Worm (Caenorhabditis elegans): ENCODE measurements around the gene F54D5.15.
"Not testable (repeated sequence)": the region's sequence is repeated elsewhere in the genome, so short reads cannot be mapped to it uniquely, and the experiment has no call there.

F54D5.15 gene

DNA sequence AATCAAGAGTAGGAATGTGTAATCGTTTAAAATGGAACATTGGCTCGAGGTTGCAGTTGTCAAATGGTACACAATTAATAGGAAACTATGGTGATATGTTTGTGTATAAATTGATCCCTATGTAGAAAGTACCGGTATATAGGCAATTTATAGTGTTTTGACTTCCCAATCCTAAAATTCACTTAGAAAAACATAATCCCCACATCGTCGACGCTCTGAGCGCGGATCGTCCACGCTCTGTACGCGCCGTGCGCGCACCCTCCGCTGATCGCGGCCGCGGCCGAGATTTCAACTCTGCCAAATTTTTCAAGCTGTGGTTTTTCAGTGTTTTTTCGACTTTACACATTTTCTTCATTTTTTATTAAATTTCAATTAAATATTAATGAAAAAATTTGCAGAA, 7.7 kb downstream of the F54D5.15 start, which contains the start of gene F54D5.17:
TSS of gene F54D5.17 (plus strand) at position 301 of the 400 bp plus-strand sequence.
- TF ChIP-seq hmbx-1 (tag; optimal IDR thresholded peaks at IDR 0.05) (no peak), sea-1 (GFP tag; conservative IDR thresholded peaks at IDR 0.05) (no peak), flt-1 (GFP tag; IDR thresholded peaks at IDR 0.05) (no peak), B0310.2 (tag; optimal IDR thresholded peaks at IDR 0.05) (no peak), F13C5.2 (tag; optimal IDR thresholded peaks at IDR 0.05) (no peak), tbx-11 (GFP tag; IDR thresholded peaks at IDR 0.05) (no peak)

DNA sequence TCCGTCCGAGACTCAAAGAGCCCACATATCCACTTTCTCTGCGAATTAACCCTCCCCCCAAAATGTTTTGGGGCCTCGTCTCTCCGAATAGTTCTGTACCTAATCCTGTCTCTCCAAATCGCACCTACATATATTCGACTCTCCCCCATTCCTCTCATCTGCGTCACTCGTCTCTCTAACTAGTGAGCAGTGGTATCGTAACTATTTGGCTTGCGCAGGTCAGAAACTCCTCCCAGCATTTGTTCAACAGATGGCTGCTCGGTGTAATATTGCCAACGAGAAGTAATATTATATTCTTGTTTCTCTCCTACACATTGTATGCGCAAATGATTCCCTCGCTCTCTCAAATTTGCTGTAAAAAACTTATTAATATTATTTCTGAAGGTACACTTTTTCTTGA, 8.4 kb downstream of the F54D5.15 start, which contains the start of gene F54D5.24:
TSS of gene F54D5.24 (plus strand) at position 316 of the 400 bp plus-strand sequence.
- TF ChIP-seq F13C5.2 (tag; optimal IDR thresholded peaks at IDR 0.05): no peak
- TF ChIP-seq ceh-36 (tag; optimal IDR thresholded peaks at IDR 0.05): no peak
- TF ChIP-seq tra-4 (tag; optimal IDR thresholded peaks at IDR 0.05): no peak
- no peak for TF ChIP-seq ama-1 (optimal IDR thresholded peaks at IDR 0.05)
- TF ChIP-seq tbx-11 (GFP tag; IDR thresholded peaks at IDR 0.05): no peak
- TF ChIP-seq pes-1 (GFP tag; IDR thresholded peaks at IDR 0.05): no peak
- TF ChIP-seq ceh-13 (GFP tag; optimal IDR thresholded peaks at IDR 0.05): no peak
- no peak for TF ChIP-seq hmg-4 (GFP tag; optimal IDR thresholded peaks at IDR 0.05)
- no peak for TF ChIP-seq sea-1 (GFP tag; conservative IDR thresholded peaks at IDR 0.05)
- no peak for TF ChIP-seq ets-7 (tag; optimal IDR thresholded peaks at IDR 0.05)
- TF ChIP-seq hnd-1 (tag; optimal IDR thresholded peaks at IDR 0.05): no peak

DNA sequence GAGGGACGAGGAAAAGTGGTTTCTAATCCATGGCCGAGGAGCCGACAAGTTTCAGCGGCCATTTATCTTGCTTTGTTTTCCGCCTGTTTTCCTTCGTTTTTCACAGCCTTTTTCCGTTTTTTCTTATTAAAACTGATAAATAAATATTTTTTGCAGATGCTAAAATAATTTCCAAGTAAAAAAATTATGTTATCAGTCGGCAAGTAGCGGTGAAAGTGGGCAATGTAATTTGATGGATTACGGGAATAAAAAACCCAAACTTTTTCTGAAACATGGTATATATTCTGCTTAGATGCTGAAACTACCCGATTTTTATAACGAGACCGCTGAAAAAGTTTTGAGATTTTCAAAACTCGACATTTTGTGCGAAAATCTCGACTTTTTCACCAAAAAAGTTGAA, 12.0 kb downstream of the F54D5.15 start, which contains the start of gene dhgd-1:
TSS of gene dhgd-1 (minus strand) at position 101 of the 400 bp plus-strand sequence.
- not testable (repeated sequence) for TF ChIP-seq ceh-13 (GFP tag; optimal IDR thresholded peaks at IDR 0.05); hmbx-1 (tag; optimal IDR thresholded peaks at IDR 0.05); sea-1 (GFP tag; conservative IDR thresholded peaks at IDR 0.05)

DNA sequence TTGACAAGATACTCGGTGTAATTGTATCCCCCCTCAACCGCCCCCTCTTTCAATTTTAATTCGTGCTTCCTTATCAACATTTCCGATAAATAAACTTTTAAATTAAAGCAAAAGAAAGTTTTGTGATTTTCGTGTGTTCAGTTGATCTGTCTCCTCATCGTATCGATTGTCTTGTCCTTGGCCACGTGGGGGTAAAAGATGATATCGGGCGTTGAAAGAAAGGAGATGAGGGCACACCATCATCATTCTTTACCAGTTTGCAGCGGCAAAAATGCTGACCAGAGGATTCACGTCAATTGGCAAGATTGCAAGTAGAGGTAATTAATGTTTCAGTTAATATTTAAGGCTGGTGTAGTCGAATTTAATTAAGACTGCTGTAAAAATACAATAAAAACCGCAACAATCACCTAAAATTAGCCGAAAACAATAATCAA, 16.8 kb downstream of the F54D5.15 start, which contains the start of gene F54D5.7:
TSS of gene F54D5.7 (plus strand) at position 264 of the 434 bp plus-strand sequence.
- TF ChIP-seq sea-1 (GFP tag; conservative IDR thresholded peaks at IDR 0.05): 0 out of 2 replicates have a peak, but pooled peaks have one; percentile 66
- no peak for TF ChIP-seq hmg-4 (GFP tag; optimal IDR thresholded peaks at IDR 0.05)
- TF ChIP-seq tbx-37 (GFP tag; conservative IDR thresholded peaks at IDR 0.05): no peak
- no peak for TF ChIP-seq ceh-36 (tag; optimal IDR thresholded peaks at IDR 0.05)
- TF ChIP-seq ets-7 (tag; optimal IDR thresholded peaks at IDR 0.05): no peak
- no peak for TF ChIP-seq scrt-1 (GFP tag; IDR thresholded peaks at IDR 0.05)
- TF ChIP-seq B0310.2 (tag; optimal IDR thresholded peaks at IDR 0.05): no peak
- TF ChIP-seq ceh-13 (GFP tag; optimal IDR thresholded peaks at IDR 0.05): no peak
- TF ChIP-seq pes-1 (GFP tag; IDR thresholded peaks at IDR 0.05): no peak
- TF ChIP-seq flt-1 (GFP tag; IDR thresholded peaks at IDR 0.05): no peak
- no peak for TF ChIP-seq tra-4 (tag; optimal IDR thresholded peaks at IDR 0.05)
- TF ChIP-seq ama-1 (optimal IDR thresholded peaks at IDR 0.05): peak; percentile 77
- TF ChIP-seq hnd-1 (tag; optimal IDR thresholded peaks at IDR 0.05): no peak
- no peak for TF ChIP-seq tbx-11 (GFP tag; IDR thresholded peaks at IDR 0.05)
- peak; percentile 22 for TF ChIP-seq hmbx-1 (tag; optimal IDR thresholded peaks at IDR 0.05)
- TF ChIP-seq F13C5.2 (tag; optimal IDR thresholded peaks at IDR 0.05): no peak
- TF ChIP-seq aly-1 (tag; optimal IDR thresholded peaks at IDR 0.05): no peak

DNA sequence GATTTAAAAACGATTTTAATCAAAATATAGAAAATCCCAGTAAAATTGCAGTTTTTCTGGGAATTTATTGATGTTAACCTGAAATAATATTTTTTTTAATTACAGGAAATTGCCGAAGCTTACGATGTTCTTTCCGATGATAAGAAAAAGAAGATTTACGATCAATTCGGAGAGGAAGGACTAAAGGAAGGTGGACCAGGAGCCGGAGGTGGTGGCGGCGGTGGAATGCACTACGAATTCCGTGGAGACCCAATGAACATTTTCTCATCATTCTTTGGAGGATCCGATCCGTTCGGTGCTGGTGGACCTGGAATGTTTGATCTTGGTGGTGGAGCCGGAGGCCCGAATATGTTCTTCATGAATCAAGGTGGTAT, 18.1 kb downstream of the F54D5.15 start:
- TF ChIP-seq ceh-36 (tag; optimal IDR thresholded peaks at IDR 0.05) (no peak), hnd-1 (tag; optimal IDR thresholded peaks at IDR 0.05) (no peak), hmg-4 (GFP tag; optimal IDR thresholded peaks at IDR 0.05) (no peak), F13C5.2 (tag; optimal IDR thresholded peaks at IDR 0.05) (no peak), tbx-11 (GFP tag; IDR thresholded peaks at IDR 0.05) (no peak), ama-1 (optimal IDR thresholded peaks at IDR 0.05) (no peak), tra-4 (tag; optimal IDR thresholded peaks at IDR 0.05) (no peak), scrt-1 (GFP tag; IDR thresholded peaks at IDR 0.05) (no peak), sea-1 (GFP tag; conservative IDR thresholded peaks at IDR 0.05) (no peak), ets-7 (tag; optimal IDR thresholded peaks at IDR 0.05) (no peak), B0310.2 (tag; optimal IDR thresholded peaks at IDR 0.05) (no peak), hmbx-1 (tag; optimal IDR thresholded peaks at IDR 0.05) (no peak), tbx-37 (GFP tag; conservative IDR thresholded peaks at IDR 0.05) (no peak), ceh-13 (GFP tag; optimal IDR thresholded peaks at IDR 0.05) (no peak), pes-1 (GFP tag; IDR thresholded peaks at IDR 0.05) (no peak), flt-1 (GFP tag; IDR thresholded peaks at IDR 0.05) (no peak), aly-1 (tag; optimal IDR thresholded peaks at IDR 0.05) (no peak)

DNA sequence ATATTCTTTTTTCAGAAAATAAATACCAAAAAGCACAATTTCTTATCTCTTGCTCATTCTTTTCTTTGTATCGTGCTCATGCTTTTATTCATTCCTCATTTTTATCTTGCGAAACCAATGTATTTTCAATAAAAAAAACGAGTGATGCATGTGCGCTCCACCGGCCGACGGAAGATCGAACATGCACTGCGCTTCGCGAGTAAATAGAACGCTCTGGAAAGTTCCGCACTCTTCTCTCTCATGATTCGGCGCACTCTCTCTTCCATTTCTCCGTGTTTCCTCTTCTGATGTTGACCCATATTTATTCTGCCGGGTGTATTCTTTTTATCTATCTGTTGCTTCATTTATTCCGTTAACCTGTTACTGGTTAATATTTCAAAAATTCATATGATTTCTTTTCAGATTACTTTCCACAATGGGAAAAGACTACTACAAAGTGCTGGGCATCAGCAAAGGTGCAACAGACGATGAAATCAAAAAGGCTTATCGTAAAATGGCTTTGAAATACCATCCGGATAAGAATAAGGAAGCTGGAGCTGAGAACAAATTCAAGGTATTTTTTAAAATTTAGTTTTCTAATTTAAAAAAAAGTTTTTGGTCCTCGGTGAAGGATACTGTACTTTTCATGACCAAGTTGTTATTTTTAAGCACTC, 18.6 kb downstream of the F54D5.15 start, which contains the start of gene dnj-13:
TSS of gene dnj-13 (plus strand) at position 403 of the 653 bp plus-strand sequence.
- TF ChIP-seq flt-1 (GFP tag; IDR thresholded peaks at IDR 0.05): peak; percentile 47; the same call in 1 of the 2 replicates
- TF ChIP-seq ceh-36 (tag; optimal IDR thresholded peaks at IDR 0.05): no peak
- peak; percentile 68 for TF ChIP-seq hmg-4 (GFP tag; optimal IDR thresholded peaks at IDR 0.05)
- peak; percentile 70; the same call in 1 of the 2 replicates for TF ChIP-seq pes-1 (GFP tag; IDR thresholded peaks at IDR 0.05)
- TF ChIP-seq tbx-11 (GFP tag; IDR thresholded peaks at IDR 0.05): no peak
- peak; percentile 56 for TF ChIP-seq ama-1 (optimal IDR thresholded peaks at IDR 0.05)
- TF ChIP-seq ets-7 (tag; optimal IDR thresholded peaks at IDR 0.05): no peak
- TF ChIP-seq B0310.2 (tag; optimal IDR thresholded peaks at IDR 0.05): peak; percentile 7
- peak; percentile 39; the same call in 1 of the 2 replicates for TF ChIP-seq tbx-37 (GFP tag; conservative IDR thresholded peaks at IDR 0.05)
- TF ChIP-seq scrt-1 (GFP tag; IDR thresholded peaks at IDR 0.05): no peak
- TF ChIP-seq sea-1 (GFP tag; conservative IDR thresholded peaks at IDR 0.05): no peak
- no peak for TF ChIP-seq ceh-13 (GFP tag; optimal IDR thresholded peaks at IDR 0.05)
- TF ChIP-seq tra-4 (tag; optimal IDR thresholded peaks at IDR 0.05): peak; percentile 23
- TF ChIP-seq hmbx-1 (tag; optimal IDR thresholded peaks at IDR 0.05): peak; percentile 3
- TF ChIP-seq F13C5.2 (tag; optimal IDR thresholded peaks at IDR 0.05): peak; percentile 81
- TF ChIP-seq hnd-1 (tag; optimal IDR thresholded peaks at IDR 0.05): no peak
- no peak for TF ChIP-seq aly-1 (tag; optimal IDR thresholded peaks at IDR 0.05)

DNA sequence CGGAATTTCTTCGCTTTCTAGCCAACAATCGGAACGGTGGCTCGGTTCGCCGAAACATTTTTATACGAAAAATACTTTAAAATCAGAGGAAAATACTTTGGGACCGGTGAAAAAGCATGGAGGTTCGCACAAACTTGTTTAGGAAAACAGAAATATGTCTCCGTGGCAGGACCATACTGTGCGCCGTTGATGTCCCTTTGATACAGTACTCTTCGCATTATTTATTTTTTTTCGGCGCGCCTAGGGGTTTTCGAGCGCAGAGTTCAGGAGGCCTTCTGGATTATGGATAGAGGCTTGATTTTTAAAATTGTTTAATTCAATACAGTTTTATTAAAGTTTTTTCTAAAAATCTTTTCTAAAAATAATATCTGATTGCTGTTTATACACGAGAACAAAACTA, 19.3 kb downstream of the F54D5.15 start, which contains the start of gene F54D5.9:
TSS of gene F54D5.9 (minus strand) at position 115 of the 400 bp plus-strand sequence.
- TF ChIP-seq tbx-11 (GFP tag; IDR thresholded peaks at IDR 0.05) (no peak), ceh-36 (tag; optimal IDR thresholded peaks at IDR 0.05) (no peak), flt-1 (GFP tag; IDR thresholded peaks at IDR 0.05) (no peak), hmbx-1 (tag; optimal IDR thresholded peaks at IDR 0.05) (no peak), tra-4 (tag; optimal IDR thresholded peaks at IDR 0.05) (no peak), aly-1 (tag; optimal IDR thresholded peaks at IDR 0.05) (no peak), hnd-1 (tag; optimal IDR thresholded peaks at IDR 0.05) (no peak), B0310.2 (tag; optimal IDR thresholded peaks at IDR 0.05) (no peak), scrt-1 (GFP tag; IDR thresholded peaks at IDR 0.05) (no peak), ets-7 (tag; optimal IDR thresholded peaks at IDR 0.05) (no peak), hmg-4 (GFP tag; optimal IDR thresholded peaks at IDR 0.05) (no peak), F13C5.2 (tag; optimal IDR thresholded peaks at IDR 0.05) (no peak), ceh-13 (GFP tag; optimal IDR thresholded peaks at IDR 0.05) (no peak), sea-1 (GFP tag; conservative IDR thresholded peaks at IDR 0.05) (no peak), tbx-37 (GFP tag; conservative IDR thresholded peaks at IDR 0.05) (no peak)
